4 fruit fly cellular contexts compared by ENCODE assay signal in genomic region chr2L:5386261-5386660, dm6.
TF ChIP-seq lines count a peak whose summit lies in the region.

No protein-coding gene starts in this region.

- no peak for TF ChIP-seq CTCF in whole organism, embryonic (GFP tag; optimal IDR thresholded peaks at IDR 0.05; lab: Kevin White, UChicago)

TF ChIP-seq in whole organism, embryonic, 481 proteins besides CTCF, POLR2A, EP300 and RAD21 (continues in another document):
- TF ChIP-seq CG2129 (GFP tag; IDR thresholded peaks at IDR 0.05; lab: Robert Waterston, UW; ENCODE audit: partially characterized antibody), result no peak
- no peak for TF ChIP-seq CG10267 (tag; optimal IDR thresholded peaks at IDR 0.05; lab: Kevin White, UChicago)
- TF ChIP-seq sens-2 (GFP tag; IDR thresholded peaks at IDR 0.05; lab: Robert Waterston, UW), result no peak
- TF ChIP-seq prd (optimal IDR thresholded peaks at IDR 0.05; lab: Kevin White, UChicago), result no peak
- TF ChIP-seq prd (GFP tag; IDR thresholded peaks at IDR 0.05; lab: Robert Waterston, UW), result peak; percentile 54; the same call in 2 of the 3 replicates
- no peak for TF ChIP-seq zfh2 (GFP tag; optimal IDR thresholded peaks at IDR 0.05; lab: Kevin White, UChicago)
- no peak for TF ChIP-seq CG12769 (tag; optimal IDR thresholded peaks at IDR 0.05; lab: Kevin White, UChicago)
- peak; percentile 17; the same call in 1 of the 2 replicates for TF ChIP-seq Ptx1 (GFP tag; IDR thresholded peaks at IDR 0.05; lab: Robert Waterston, UW)
- no peak for TF ChIP-seq sima (GFP tag; optimal IDR thresholded peaks at IDR 0.05; lab: Kevin White, UChicago)
- no peak for TF ChIP-seq Ets97D (GFP tag; optimal IDR thresholded peaks at IDR 0.05; lab: Kevin White, UChicago)
- no peak for TF ChIP-seq pho (GFP tag; optimal IDR thresholded peaks at IDR 0.05; lab: Kevin White, UChicago)
- no peak for TF ChIP-seq tll (GFP tag; optimal IDR thresholded peaks at IDR 0.05; lab: Kevin White, UChicago)
- no peak for TF ChIP-seq CG3281 (GFP tag; optimal IDR thresholded peaks at IDR 0.05; lab: Kevin White, UChicago)
- TF ChIP-seq D19B (GFP tag; optimal IDR thresholded peaks at IDR 0.05; lab: Kevin White, UChicago), result no peak
- TF ChIP-seq dysf (GFP tag; IDR thresholded peaks at IDR 0.05; lab: Robert Waterston, UW), result 0 out of 3 replicates have a peak, but pooled peaks have one; percentile 15
- no peak for TF ChIP-seq zf30C (GFP tag; optimal IDR thresholded peaks at IDR 0.05; lab: Kevin White, UChicago)
- no peak for TF ChIP-seq CG15601 (tag; optimal IDR thresholded peaks at IDR 0.05; lab: Kevin White, UChicago)
- TF ChIP-seq p53 (GFP tag; optimal IDR thresholded peaks at IDR 0.05; lab: Kevin White, UChicago), result no peak
- no peak for TF ChIP-seq pb (GFP tag; optimal IDR thresholded peaks at IDR 0.05; lab: Kevin White, UChicago)
- TF ChIP-seq Dek (tag; optimal IDR thresholded peaks at IDR 0.05; lab: Kevin White, UChicago), result no peak
- no peak for TF ChIP-seq Asciz (GFP tag; optimal IDR thresholded peaks at IDR 0.05; lab: Kevin White, UChicago)
- no peak for TF ChIP-seq bbx (GFP tag; IDR thresholded peaks at IDR 0.05; lab: Robert Waterston, UW; ENCODE audit: partially characterized antibody)
- TF ChIP-seq mld (GFP tag; IDR thresholded peaks at IDR 0.05; lab: Robert Waterston, UW; ENCODE audit: partially characterized antibody), result no peak

TF ChIP-seq in whole organism, prepupa, 60 proteins besides CTCF, POLR2A, EP300 and RAD21 (continues in another document):
- TF ChIP-seq Eip78C (GFP tag; lab: Kevin White, UChicago), result peak; percentile 77
- TF ChIP-seq CG11762 (GFP tag; optimal IDR thresholded peaks at IDR 0.05; lab: Kevin White, UChicago; ENCODE audit: insufficient read depth), result no peak
- TF ChIP-seq fd59A (GFP tag; optimal IDR thresholded peaks at IDR 0.05; lab: Kevin White, UChicago), result no peak
- TF ChIP-seq CG10631 (GFP tag; optimal IDR thresholded peaks at IDR 0.05; lab: Kevin White, UChicago), result peak; percentile 22
- no peak for TF ChIP-seq Sox14 (GFP tag; optimal IDR thresholded peaks at IDR 0.05; lab: Kevin White, UChicago)
- TF ChIP-seq CG31627 (GFP tag; optimal IDR thresholded peaks at IDR 0.05; lab: Kevin White, UChicago), result peak; percentile 11
- no peak for TF ChIP-seq CG11294 (GFP tag; IDR thresholded peaks at IDR 0.05; lab: Robert Waterston, UW)
- peak; percentile 1 for TF ChIP-seq CG11902 (GFP tag; optimal IDR thresholded peaks at IDR 0.05; lab: Kevin White, UChicago)
- TF ChIP-seq Eip75B (GFP tag; optimal IDR thresholded peaks at IDR 0.05; lab: Kevin White, UChicago), result peak; percentile 20
- peak; percentile 23 for TF ChIP-seq CG3919 (GFP tag; optimal IDR thresholded peaks at IDR 0.05; lab: Kevin White, UChicago)
- peak; percentile 43 for TF ChIP-seq vri (GFP tag; optimal IDR thresholded peaks at IDR 0.05; lab: Kevin White, UChicago)
- TF ChIP-seq CG9139 (GFP tag; optimal IDR thresholded peaks at IDR 0.05; lab: Kevin White, UChicago), result no peak
- TF ChIP-seq topi (GFP tag; optimal IDR thresholded peaks at IDR 0.05; lab: Kevin White, UChicago), result no peak
- TF ChIP-seq CG6163 (GFP tag; IDR thresholded peaks at IDR 0.05; lab: Robert Waterston, UW), result peak; percentile 53; the same call in 2 of the 3 replicates
- peak; percentile 28 for TF ChIP-seq Met (GFP tag; optimal IDR thresholded peaks at IDR 0.05; lab: Kevin White, UChicago)
- TF ChIP-seq fkh (GFP tag; optimal IDR thresholded peaks at IDR 0.05; lab: Kevin White, UChicago), result no peak
- no peak for TF ChIP-seq CG6808 (GFP tag; optimal IDR thresholded peaks at IDR 0.05; lab: Kevin White, UChicago)
- TF ChIP-seq CG8119 (GFP tag; IDR thresholded peaks at IDR 0.05; lab: Robert Waterston, UW), result peak; percentile 34; the same call in 1 of the 3 replicates
- no peak for TF ChIP-seq Hr39 (GFP tag; optimal IDR thresholded peaks at IDR 0.05; lab: Kevin White, UChicago)
- TF ChIP-seq CG15336 (GFP tag; IDR thresholded peaks at IDR 0.05; lab: Robert Waterston, UW), result no peak
- no peak for TF ChIP-seq Smox (GFP tag; optimal IDR thresholded peaks at IDR 0.05; lab: Kevin White, UChicago)
- no peak for TF ChIP-seq net (GFP tag; optimal IDR thresholded peaks at IDR 0.05; lab: Kevin White, UChicago)
- TF ChIP-seq CG4318 (GFP tag; optimal IDR thresholded peaks at IDR 0.05; lab: Kevin White, UChicago), result no peak
- TF ChIP-seq acj6 (GFP tag; optimal IDR thresholded peaks at IDR 0.05; lab: Kevin White, UChicago), result peak; percentile 12

TF ChIP-seq in whole organism, pupa, 21 proteins besides CTCF, POLR2A, EP300 and RAD21:
- peak; percentile 33 for TF ChIP-seq CG14655 (GFP tag; optimal IDR thresholded peaks at IDR 0.05; lab: Kevin White, UChicago)
- no peak for TF ChIP-seq CG10348 (GFP tag; IDR thresholded peaks at IDR 0.05; lab: Robert Waterston, UW)
- TF ChIP-seq CG4496 (GFP tag; IDR thresholded peaks at IDR 0.05; lab: Robert Waterston, UW), result no peak
- peak; percentile 34; the same call in 1 of the 2 replicates for TF ChIP-seq Ets98B (GFP tag; IDR thresholded peaks at IDR 0.05; lab: Robert Waterston, UW)
- TF ChIP-seq Pif1A (GFP tag; optimal IDR thresholded peaks at IDR 0.05; lab: Kevin White, UChicago), result no peak
- TF ChIP-seq CG9948 (tag; optimal IDR thresholded peaks at IDR 0.05; lab: Kevin White, UChicago), result peak; percentile 2
- peak; percentile 2 for TF ChIP-seq CG15710 (tag; optimal IDR thresholded peaks at IDR 0.05; lab: Kevin White, UChicago)
- no peak for TF ChIP-seq CG32121 (GFP tag; IDR thresholded peaks at IDR 0.05; lab: Robert Waterston, UW)
- TF ChIP-seq gl (tag; optimal IDR thresholded peaks at IDR 0.05; lab: Kevin White, UChicago), result no peak
- no peak for TF ChIP-seq CG34367 (tag; optimal IDR thresholded peaks at IDR 0.05; lab: Kevin White, UChicago)
- no peak for TF ChIP-seq CG17806 (tag; optimal IDR thresholded peaks at IDR 0.05; lab: Kevin White, UChicago)
- TF ChIP-seq CG12605 (GFP tag; IDR thresholded peaks at IDR 0.05; lab: Robert Waterston, UW), result no peak
- peak; percentile 29 for TF ChIP-seq Snoo (tag; optimal IDR thresholded peaks at IDR 0.05; lab: Kevin White, UChicago)
- TF ChIP-seq rn (GFP tag; IDR thresholded peaks at IDR 0.05; lab: Robert Waterston, UW), result 0 out of 2 replicates have a peak, but pooled peaks have one; percentile 23
- no peak for TF ChIP-seq CG8301 (tag; optimal IDR thresholded peaks at IDR 0.05; lab: Kevin White, UChicago)
- TF ChIP-seq CG8159 (tag; optimal IDR thresholded peaks at IDR 0.05; lab: Kevin White, UChicago), result peak; percentile 15
- no peak for TF ChIP-seq Pif1B (GFP tag; optimal IDR thresholded peaks at IDR 0.05; lab: Kevin White, UChicago)
- no peak for TF ChIP-seq CG13204 (GFP tag; optimal IDR thresholded peaks at IDR 0.05; lab: Kevin White, UChicago)
- TF ChIP-seq fd96Ca (GFP tag; IDR thresholded peaks at IDR 0.05; lab: Robert Waterston, UW), result no peak
- TF ChIP-seq EcR (GFP tag; optimal IDR thresholded peaks at IDR 0.05; lab: Kevin White, UChicago), result no peak
- TF ChIP-seq D1 (tag; optimal IDR thresholded peaks at IDR 0.05; lab: Kevin White, UChicago), result no peak

TF ChIP-seq in whole organism, wandering third instar larva, 38 proteins besides CTCF, POLR2A, EP300 and RAD21 (continues in another document):
- TF ChIP-seq Hr83 (GFP tag; optimal IDR thresholded peaks at IDR 0.05; lab: Kevin White, UChicago; ENCODE audit: poor library complexity, severe bottlenecking) (no peak), Vsx2 (GFP tag; optimal IDR thresholded peaks at IDR 0.05; lab: Kevin White, UChicago; ENCODE audit: partially characterized antibody) (no peak), CG32264 (GFP tag; optimal IDR thresholded peaks at IDR 0.05; lab: Kevin White, UChicago) (no peak), brk (GFP tag; optimal IDR thresholded peaks at IDR 0.05; lab: Kevin White, UChicago) (no peak), CG9705 (GFP tag; optimal IDR thresholded peaks at IDR 0.05; lab: Kevin White, UChicago) (no peak), GATAd (GFP tag; optimal IDR thresholded peaks at IDR 0.05; lab: Kevin White, UChicago) (no peak), sage (GFP tag; optimal IDR thresholded peaks at IDR 0.05; lab: Kevin White, UChicago) (no peak), psq (GFP tag; optimal IDR thresholded peaks at IDR 0.05; lab: Kevin White, UChicago) (peak; percentile 32), Myc (optimal IDR thresholded peaks at IDR 0.05; lab: Kevin White, UChicago) (no peak), fru (GFP tag; optimal IDR thresholded peaks at IDR 0.05; lab: Kevin White, UChicago) (peak; percentile 64), dsf (GFP tag; optimal IDR thresholded peaks at IDR 0.05; lab: Kevin White, UChicago; ENCODE audit: borderline replicate concordance) (no peak), dmrt93B (GFP tag; optimal IDR thresholded peaks at IDR 0.05; lab: Kevin White, UChicago) (peak; percentile 1), sv (GFP tag; optimal IDR thresholded peaks at IDR 0.05; lab: Kevin White, UChicago) (no peak), Jra (GFP tag; optimal IDR thresholded peaks at IDR 0.05; lab: Kevin White, UChicago) (no peak), jim (GFP tag; optimal IDR thresholded peaks at IDR 0.05; lab: Kevin White, UChicago) (no peak), Dfd (GFP tag; optimal IDR thresholded peaks at IDR 0.05; lab: Kevin White, UChicago) (no peak), Abd-B (GFP tag; optimal IDR thresholded peaks at IDR 0.05; lab: Kevin White, UChicago) (no peak), lola (GFP tag; optimal IDR thresholded peaks at IDR 0.05; lab: Kevin White, UChicago) (no peak), h (GFP tag; optimal IDR thresholded peaks at IDR 0.05; lab: Kevin White, UChicago) (peak; percentile 35), CrebA (GFP tag; optimal IDR thresholded peaks at IDR 0.05; lab: Kevin White, UChicago; ENCODE audit: borderline replicate concordance) (no peak), Sp1 (GFP tag; optimal IDR thresholded peaks at IDR 0.05; lab: Kevin White, UChicago) (peak; percentile 59), usp (GFP tag; optimal IDR thresholded peaks at IDR 0.05; lab: Kevin White, UChicago) (no peak), rgr (GFP tag; optimal IDR thresholded peaks at IDR 0.05; lab: Kevin White, UChicago) (peak; percentile 29), Mio (GFP tag; optimal IDR thresholded peaks at IDR 0.05; lab: Kevin White, UChicago) (no peak), HLH106 (tag; optimal IDR thresholded peaks at IDR 0.05; lab: Kevin White, UChicago) (peak; percentile 63), dl (GFP tag; optimal IDR thresholded peaks at IDR 0.05; lab: Kevin White, UChicago; ENCODE audit: insufficient read depth in 1 of 2, partially characterized antibody in 2 of 2) (no peak), Hnf4 (GFP tag; optimal IDR thresholded peaks at IDR 0.05; lab: Kevin White, UChicago) (peak; percentile 41), Rel (GFP tag; optimal IDR thresholded peaks at IDR 0.05; lab: Kevin White, UChicago) (no peak), Rel (tag; optimal IDR thresholded peaks at IDR 0.05; lab: Kevin White, UChicago) (no peak), woc (GFP tag; optimal IDR thresholded peaks at IDR 0.05; lab: Kevin White, UChicago) (no peak), foxo (GFP tag; optimal IDR thresholded peaks at IDR 0.05; lab: Kevin White, UChicago) (peak in 1 of 2 experiments; percentile 64), tai (GFP tag; optimal IDR thresholded peaks at IDR 0.05; lab: Kevin White, UChicago) (no peak), OdsH (GFP tag; optimal IDR thresholded peaks at IDR 0.05; lab: Kevin White, UChicago) (peak; percentile 69)

Comparison
In these comparisons a context has a peak if more than half of its experiments do, and no peak if none do; other contexts are left out.
1. Of the 7 proteins assayed by ChIP-seq in both whole organism, embryonic and whole organism, prepupa: peak only in whole organism, embryonic: Sox102F; only in whole organism, prepupa: none; in both: none; in neither: 6.